Worm (Caenorhabditis elegans): Measurements from ENCODE around the gene H03G16.1.

ce11 chrX:15011526-15012274, 42.0 kb upstream of the H03G16.1 start:
- TF ChIP-seq ama-1 (optimal IDR thresholded peaks at IDR 0.05) (no peak), lir-3 (tag; optimal IDR thresholded peaks at IDR 0.05) (no peak)

Measured in whole organism, L4 larva.